Fruit fly (Drosophila melanogaster): ENCODE data around the gene Alg10.

The Alg10 gene

dm6 chr3L:11123598-11124284 lies 41.0 kb upstream of the Alg10 start (continued):
- no peak for TF ChIP-seq pros (GFP tag; optimal IDR thresholded peaks at IDR 0.05)
- TF ChIP-seq CG7556 (GFP tag; optimal IDR thresholded peaks at IDR 0.05), result no peak
- TF ChIP-seq CG6254 (GFP tag; optimal IDR thresholded peaks at IDR 0.05), result no peak
- TF ChIP-seq HLHmδ (GFP tag; optimal IDR thresholded peaks at IDR 0.05), result no peak
- TF ChIP-seq CG2875 (GFP tag; optimal IDR thresholded peaks at IDR 0.05), result no peak
- TF ChIP-seq Hr78 (GFP tag; optimal IDR thresholded peaks at IDR 0.05), result no peak
- TF ChIP-seq CG2129 (GFP tag; IDR thresholded peaks at IDR 0.05; ENCODE audit: partially characterized antibody), result no peak
- no peak for TF ChIP-seq CG8359 (GFP tag; optimal IDR thresholded peaks at IDR 0.05; ENCODE audit: borderline replicate concordance)
- no peak for TF ChIP-seq CG11085 (GFP tag; IDR thresholded peaks at IDR 0.05)
- TF ChIP-seq da (GFP tag; optimal IDR thresholded peaks at IDR 0.05), result peak; percentile 31
- no peak for TF ChIP-seq Sox102F (GFP tag; optimal IDR thresholded peaks at IDR 0.05)
- no peak for TF ChIP-seq CG1602 (GFP tag; optimal IDR thresholded peaks at IDR 0.05)
- no peak for TF ChIP-seq sens-2 (GFP tag; IDR thresholded peaks at IDR 0.05)
- no peak for TF ChIP-seq CG17568 (GFP tag; optimal IDR thresholded peaks at IDR 0.05)
- TF ChIP-seq Xbp1 (GFP tag; optimal IDR thresholded peaks at IDR 0.05), result no peak
- TF ChIP-seq dati (GFP tag; IDR thresholded peaks at IDR 0.05), result no peak
- no peak for TF ChIP-seq p53 (GFP tag; optimal IDR thresholded peaks at IDR 0.05)
- TF ChIP-seq inv (GFP tag; IDR thresholded peaks at IDR 0.05; ENCODE audit: partially characterized antibody), result no peak
- TF ChIP-seq vfl (GFP tag; optimal IDR thresholded peaks at IDR 0.05), result no peak
- no peak for TF ChIP-seq Six4 (GFP tag; optimal IDR thresholded peaks at IDR 0.05)
- TF ChIP-seq lbe (GFP tag; optimal IDR thresholded peaks at IDR 0.05), result no peak
- no peak for TF ChIP-seq CG15479 (GFP tag; optimal IDR thresholded peaks at IDR 0.05)
- no peak for TF ChIP-seq CG7271 (tag; optimal IDR thresholded peaks at IDR 0.05)
- no peak for TF ChIP-seq CG5953 (GFP tag; IDR thresholded peaks at IDR 0.05)
- TF ChIP-seq CG18619 (GFP tag; optimal IDR thresholded peaks at IDR 0.05), result no peak
- no peak for TF ChIP-seq Sin3A (optimal IDR thresholded peaks at IDR 0.05)
- no peak for TF ChIP-seq CG3726 (GFP tag; IDR thresholded peaks at IDR 0.05)
- no peak for TF ChIP-seq CG8478 (optimal IDR thresholded peaks at IDR 0.05)
- TF ChIP-seq CG34422 (GFP tag; IDR thresholded peaks at IDR 0.05), result no peak
- no peak for TF ChIP-seq tll (GFP tag; optimal IDR thresholded peaks at IDR 0.05)
- TF ChIP-seq CG6765 (GFP tag; optimal IDR thresholded peaks at IDR 0.05), result no peak
- no peak for TF ChIP-seq CG33557 (GFP tag; optimal IDR thresholded peaks at IDR 0.05)
- no peak for TF ChIP-seq CG10274 (GFP tag; optimal IDR thresholded peaks at IDR 0.05)
- TF ChIP-seq ac (GFP tag; optimal IDR thresholded peaks at IDR 0.05), result peak; percentile 29
- TF ChIP-seq Fer1 (GFP tag; optimal IDR thresholded peaks at IDR 0.05), result no peak
- no peak for TF ChIP-seq CG17328 (GFP tag; IDR thresholded peaks at IDR 0.05)
- TF ChIP-seq CG30431 (GFP tag; optimal IDR thresholded peaks at IDR 0.05), result no peak
- TF ChIP-seq zf30C (GFP tag; optimal IDR thresholded peaks at IDR 0.05), result no peak
- TF ChIP-seq CG18764 (GFP tag; optimal IDR thresholded peaks at IDR 0.05), result no peak
- TF ChIP-seq Kr (GFP tag; optimal IDR thresholded peaks at IDR 0.05), result no peak
- TF ChIP-seq CG15514 (GFP tag; optimal IDR thresholded peaks at IDR 0.05), result no peak
- no peak for TF ChIP-seq CG10267 (tag; optimal IDR thresholded peaks at IDR 0.05)
- no peak for TF ChIP-seq Doc2 (GFP tag; IDR thresholded peaks at IDR 0.05)
- peak; percentile 2 for TF ChIP-seq CG12769 (tag; optimal IDR thresholded peaks at IDR 0.05)
- TF ChIP-seq Atf-2 (GFP tag; optimal IDR thresholded peaks at IDR 0.05), result no peak
- no peak for TF ChIP-seq Lhr (GFP tag; optimal IDR thresholded peaks at IDR 0.05)
- no peak for TF ChIP-seq NfI (GFP tag; optimal IDR thresholded peaks at IDR 0.05)
- TF ChIP-seq tgo (GFP tag; IDR thresholded peaks at IDR 0.05), result no peak
- TF ChIP-seq ash1 (GFP tag; optimal IDR thresholded peaks at IDR 0.05), result no peak
- no peak for TF ChIP-seq Dek (tag; optimal IDR thresholded peaks at IDR 0.05)

Measured in whole organism, embryonic.